Worm (Caenorhabditis elegans): ENCODE results near the gene D2062.13.

- no peak for TF ChIP-seq sea-1 (GFP tag; conservative IDR thresholded peaks at IDR 0.05)
- no peak for TF ChIP-seq aly-1 (tag; optimal IDR thresholded peaks at IDR 0.05)
- TF ChIP-seq scrt-1 (GFP tag; IDR thresholded peaks at IDR 0.05) = no peak
- TF ChIP-seq hmg-4 (GFP tag; optimal IDR thresholded peaks at IDR 0.05) = no peak
- TF ChIP-seq hnd-1 (tag; optimal IDR thresholded peaks at IDR 0.05) = no peak
- TF ChIP-seq pes-1 (GFP tag; IDR thresholded peaks at IDR 0.05) = no peak
- TF ChIP-seq ceh-36 (tag; optimal IDR thresholded peaks at IDR 0.05) = no peak
- no peak for TF ChIP-seq flt-1 (GFP tag; IDR thresholded peaks at IDR 0.05)
- no peak for TF ChIP-seq tra-4 (tag; optimal IDR thresholded peaks at IDR 0.05)
- TF ChIP-seq ets-7 (tag; optimal IDR thresholded peaks at IDR 0.05) = no peak
- no peak for TF ChIP-seq hmbx-1 (tag; optimal IDR thresholded peaks at IDR 0.05)
- TF ChIP-seq ceh-13 (GFP tag; optimal IDR thresholded peaks at IDR 0.05) = no peak
These were observed 16.9 kb downstream of the D2062.13 start, which contains the start of gene sri-37 for ce11 chrII:2629270-2629669.
